Fruit fly (Drosophila melanogaster) S2 (cell line): ENCODE data around the gene Tbca.

Experiments
- CG8478 ChIP-seq: fragments of >200 bp; optimal IDR thresholded peaks from 2 replicates; lab custom pipeline; 2018
- CTCF ChIP-seq, 2 experiments: fragments of >200 bp; optimal IDR thresholded peaks; 2 replicates each; lab custom pipeline; 2018

DNA sequence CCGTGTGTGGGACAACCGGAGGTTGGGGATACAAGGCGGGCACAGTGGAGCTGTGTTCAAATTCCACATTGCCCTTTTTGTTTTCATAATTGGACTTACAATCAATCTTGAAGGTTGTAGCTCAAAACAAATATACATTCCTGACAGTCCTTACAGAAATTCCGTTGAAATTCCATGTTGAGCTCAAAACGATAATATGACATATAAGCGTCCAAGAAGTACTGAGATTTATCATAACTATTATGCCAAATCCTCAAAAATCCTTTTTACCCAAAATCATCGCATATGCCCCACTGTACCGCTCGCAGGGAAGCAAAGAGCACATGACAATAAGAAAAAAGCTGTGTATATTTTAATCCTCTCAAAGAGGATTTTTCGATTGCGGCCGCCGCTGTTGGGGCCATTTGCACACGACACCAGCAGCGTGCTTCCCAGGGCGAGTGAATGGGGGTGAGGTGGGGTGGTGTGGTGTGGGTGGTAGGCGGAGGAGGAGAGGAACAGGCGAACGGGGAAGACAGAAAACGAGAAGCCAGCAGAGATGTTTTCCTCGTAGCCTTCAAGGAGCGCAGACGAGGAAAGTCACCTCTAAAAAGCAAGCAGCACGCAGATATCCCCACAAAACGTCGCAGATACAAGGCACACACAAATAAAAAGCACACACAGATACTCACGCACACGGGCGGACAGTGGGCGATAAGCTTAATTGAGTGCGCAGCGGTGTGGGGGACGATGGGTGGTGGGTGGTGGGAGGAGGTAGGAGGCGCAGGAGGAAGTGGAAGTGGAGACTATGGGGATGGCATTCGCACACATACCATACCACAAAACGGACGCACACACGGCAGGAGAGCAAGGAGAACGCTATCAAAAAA is 25.8 kb upstream of the Tbca start:
- no peak for TF ChIP-seq CG8478
- TF ChIP-seq CTCF (optimal IDR thresholded peaks at IDR 0.05; lab: Kevin White, UChicago), result no peak
